Worm (Caenorhabditis elegans) whole organism, L4 larva: Measurements from ENCODE around the gene sre-27.

ENCODE experiments used
- F26F4.8 ChIP-seq: fragments of 200-800 bp; sonication (Bioruptor generic); conservative IDR thresholded peaks from 2 replicates; pipeline ENCODE4 v1.3.6; 2022; ENCODE audit warnings: missing genetic modification characterization, missing compliant biosample characterization
- F49E8.2 ChIP-seq: sonication (generic microtip); optimal IDR thresholded peaks from 2 replicates; lab custom pipeline; 2016; ENCODE audit warnings: missing compliant biosample characterization, mild to moderate bottlenecking, missing genetic modification characterization, borderline replicate concordance
- T20F7.1 ChIP-seq: fragments of 200-800 bp; sonication (Bioruptor generic); optimal IDR thresholded peaks from 2 replicates; lab custom pipeline; 2018; ENCODE audit warnings: mild to moderate bottlenecking, missing genetic modification characterization, missing compliant biosample characterization
- T26A8.4 ChIP-seq: fragments of 200-800 bp; sonication (Bioruptor generic); IDR thresholded peaks from 2 replicates; pipeline ENCODE4 v1.3.6; 2022; ENCODE audit warnings: missing genetic modification characterization, missing compliant biosample characterization
- Y105C5A.15 ChIP-seq: fragments of 200-800 bp; sonication (Bioruptor generic); IDR thresholded peaks from 2 replicates; pipeline ENCODE4 v1.3.6; 2022; ENCODE audit warnings: missing genetic modification characterization, missing compliant biosample characterization
- Y48G9A.11 ChIP-seq: fragments of 200-800 bp; sonication (Bioruptor generic); IDR thresholded peaks from 2 replicates; pipeline ENCODE4 v1.3.6; 2022; ENCODE audit warnings: missing genetic modification reagents, missing genetic modification characterization, missing compliant biosample characterization
- Y5F2A.4 ChIP-seq: fragments of 200-800 bp; sonication (Bioruptor generic); optimal IDR thresholded peaks from 2 replicates; lab custom pipeline; 2018; ENCODE audit warnings: mild to moderate bottlenecking, missing genetic modification characterization, missing compliant biosample characterization
- aha-1 ChIP-seq: fragments of 150-350 bp; peaks from one replicate; lab custom pipeline; 2014; ENCODE audit warnings: missing biosample characterization, missing genetic modification characterization
- attf-4 ChIP-seq: sonication (generic microtip); optimal IDR thresholded peaks from 3 replicates; lab custom pipeline; 2017; ENCODE audit warnings: missing biosample characterization, missing genetic modification characterization
- ceh-62 ChIP-seq: sonication (generic microtip); optimal IDR thresholded peaks from 2 replicates; lab custom pipeline; 2017; ENCODE audit warnings: missing biosample characterization, missing genetic modification characterization
- ceh-82 ChIP-seq: sonication (generic microtip); optimal IDR thresholded peaks from 2 replicates; lab custom pipeline; 2017; ENCODE audit warnings: missing biosample characterization, missing genetic modification characterization
- dpl-1 ChIP-seq: fragments of 150-350 bp; optimal IDR thresholded peaks from 2 replicates; lab custom pipeline; 2014; ENCODE audit warnings: missing biosample characterization, missing genetic modification reagents, missing genetic modification characterization
- egl-27 ChIP-seq: sonication (generic microtip); optimal IDR thresholded peaks from 3 replicates; lab custom pipeline; 2017; ENCODE audit warnings: missing biosample characterization, missing genetic modification reagents, missing genetic modification characterization
- egl-43 ChIP-seq: fragments of 200-800 bp; sonication (Bioruptor generic); IDR thresholded peaks from 2 replicates; pipeline ENCODE4 v1.3.6; 2022; ENCODE audit warnings: missing genetic modification reagents, missing genetic modification characterization, missing compliant biosample characterization
- gei-8 ChIP-seq: fragments of 200-800 bp; sonication (Bioruptor generic); optimal IDR thresholded peaks from 2 replicates; lab custom pipeline; 2018; ENCODE audit warnings: mild to moderate bottlenecking, missing genetic modification characterization, missing compliant biosample characterization
- jun-1 ChIP-seq: fragments of 150-350 bp; optimal IDR thresholded peaks from 2 replicates; lab custom pipeline; 2014; ENCODE audit warnings: missing biosample characterization, missing genetic modification reagents, missing genetic modification characterization
- lin-1 ChIP-seq: fragments of 200-800 bp; sonication (Bioruptor generic); IDR thresholded peaks from 2 replicates; pipeline ENCODE4 v1.3.6; 2022; ENCODE audit warnings: missing genetic modification reagents, missing genetic modification characterization, missing compliant biosample characterization
- lin-13 ChIP-seq: fragments of 150-350 bp; optimal IDR thresholded peaks from 2 replicates; lab custom pipeline; 2014; ENCODE audit warnings: missing biosample characterization, missing genetic modification reagents, missing genetic modification characterization
- lin-38 ChIP-seq: fragments of 200-800 bp; sonication (Bioruptor generic); IDR thresholded peaks from 2 replicates; pipeline ENCODE4 v1.3.6; 2022; ENCODE audit warnings: missing genetic modification reagents, missing genetic modification characterization, missing compliant biosample characterization
- madf-5 ChIP-seq, 2 experiments: fragments of 200-800 bp; sonication (Bioruptor generic); IDR thresholded peaks; 2 replicates each; pipeline ENCODE4 v1.3.6; 2022; ENCODE audit warnings: missing compliant biosample characterization in 2 of 2, missing genetic modification characterization in 2 of 2
- madf-9 ChIP-seq: fragments of 200-800 bp; sonication (Bioruptor generic); conservative IDR thresholded peaks from 2 replicates; pipeline ENCODE4 v1.3.6; 2022; ENCODE audit warnings: missing genetic modification reagents, missing genetic modification characterization, missing compliant biosample characterization
- mdt-29 ChIP-seq: fragments of 200-800 bp; sonication (Bioruptor generic); IDR thresholded peaks from 2 replicates; pipeline ENCODE4 v1.3.6; 2022; ENCODE audit warnings: missing genetic modification reagents, missing genetic modification characterization, missing compliant biosample characterization
- mep-1 ChIP-seq: fragments of 150-350 bp; sonication (generic microtip); optimal IDR thresholded peaks from 3 replicates; lab custom pipeline; 2014; ENCODE audit warnings: missing biosample characterization, missing genetic modification characterization
- mes-2 ChIP-seq: sonication (generic microtip); optimal IDR thresholded peaks from 2 replicates; lab custom pipeline; 2016; ENCODE audit warnings: missing genotype, mild to moderate bottlenecking, missing genetic modification characterization, missing compliant biosample characterization; ENCODE audit not compliant: poor library complexity, severe bottlenecking
- mxl-2 ChIP-seq: fragments of 200-800 bp; sonication (Bioruptor generic); conservative IDR thresholded peaks from 2 replicates; pipeline ENCODE4 v1.3.6; 2022; ENCODE audit warnings: missing genetic modification reagents, missing genetic modification characterization, missing compliant biosample characterization
- nhr-10 ChIP-seq: fragments of 150-350 bp; optimal IDR thresholded peaks from 2 replicates; lab custom pipeline; 2014; ENCODE audit warnings: missing biosample characterization, missing genetic modification characterization
- nhr-11 ChIP-seq: fragments of 150-350 bp; optimal IDR thresholded peaks from 2 replicates; lab custom pipeline; 2014; ENCODE audit warnings: missing biosample characterization, missing genetic modification characterization
- nhr-237 ChIP-seq: sonication (generic microtip); optimal IDR thresholded peaks from 2 replicates; lab custom pipeline; 2017; ENCODE audit warnings: missing biosample characterization, missing genetic modification characterization
- nhr-25 ChIP-seq: sonication (generic microtip); optimal IDR thresholded peaks from 2 replicates; lab custom pipeline; 2017; ENCODE audit warnings: missing genetic modification characterization, mild to moderate bottlenecking, missing compliant biosample characterization, antibody characterized with exemption, moderate library complexity, borderline replicate concordance; ENCODE audit not compliant: insufficient read depth
- nhr-28 ChIP-seq: fragments of 150-350 bp; optimal IDR thresholded peaks from 2 replicates; lab custom pipeline; 2014; ENCODE audit warnings: missing biosample characterization, missing genetic modification characterization
- nhr-48 ChIP-seq: sonication (generic microtip); optimal IDR thresholded peaks from 2 replicates; lab custom pipeline; 2016; ENCODE audit warnings: mild to moderate bottlenecking, missing genetic modification characterization, missing compliant biosample characterization
- nhr-76 ChIP-seq: fragments of 150-350 bp; optimal IDR thresholded peaks from 2 replicates; lab custom pipeline; 2014; ENCODE audit warnings: missing biosample characterization, missing genetic modification characterization
- rbr-2 ChIP-seq: sonication (generic microtip); optimal IDR thresholded peaks from 2 replicates; lab custom pipeline; 2016; ENCODE audit warnings: missing genotype, missing genetic modification characterization, missing compliant biosample characterization
- set-16 ChIP-seq: fragments of 200-800 bp; sonication (Bioruptor generic); IDR thresholded peaks from 2 replicates; pipeline ENCODE4 v1.3.6; 2022; ENCODE audit warnings: missing genetic modification reagents, missing genetic modification characterization, missing compliant biosample characterization
- spr-1 ChIP-seq: sonication (generic microtip); optimal IDR thresholded peaks from 2 replicates; lab custom pipeline; 2016; ENCODE audit warnings: mild to moderate bottlenecking, missing genetic modification characterization, missing compliant biosample characterization
- spr-3 ChIP-seq: fragments of 200-800 bp; sonication (Bioruptor generic); optimal IDR thresholded peaks from 2 replicates; lab custom pipeline; 2018; ENCODE audit warnings: mild to moderate bottlenecking, missing genetic modification characterization, missing compliant biosample characterization
- tag-97 ChIP-seq: fragments of 200-800 bp; sonication (Bioruptor generic); IDR thresholded peaks from 2 replicates; pipeline ENCODE4 v1.3.6; 2022; ENCODE audit warnings: missing genetic modification characterization, missing compliant biosample characterization
- zip-11 ChIP-seq: fragments of 200-800 bp; sonication (Bioruptor generic); IDR thresholded peaks from 2 replicates; pipeline ENCODE4 v1.3.6; 2022; ENCODE audit warnings: missing genetic modification characterization, missing compliant biosample characterization
- zip-2 ChIP-seq: fragments of 150-350 bp; optimal IDR thresholded peaks from 2 replicates; lab custom pipeline; 2014; ENCODE audit warnings: missing biosample characterization, missing genetic modification characterization

Gene sre-27

ce11 chrII:12417514-12417913 is at the start of gene sre-27:
Gene sre-27, minus strand, starts transcription at chrII:12417614.
- TF ChIP-seq ceh-62 (tag; lab: Kevin White, UChicago) (no peak), madf-9 (GFP tag; lab: Robert Waterston, UW) (no peak), spr-3 (GFP tag; lab: Kevin White, UChicago) (no peak), nhr-237 (tag; lab: Kevin White, UChicago) (no peak), nhr-28 (tag; lab: Kevin White, UChicago) (no peak), nhr-25 (tag; lab: Kevin White, UChicago) (no peak), zip-2 (tag; lab: Kevin White, UChicago) (no peak), lin-1 (GFP tag; lab: Robert Waterston, UW) (no peak), rbr-2 (tag; lab: Kevin White, UChicago) (no peak), mdt-29 (no peak), egl-27 (tag; lab: Kevin White, UChicago) (no peak), aha-1 (no peak)

ce11 chrII:12467047-12467446 is 49.6 kb upstream of the sre-27 start, which contains the start of gene srg-16:
Gene srg-16, plus strand, starts transcription at chrII:12467133.
- TF ChIP-seq F26F4.8: 0 out of 2 replicates have a peak, but pooled peaks have one; percentile 7
- no peak for TF ChIP-seq ceh-82 (tag; lab: Kevin White, UChicago)
- TF ChIP-seq spr-1 (tag; lab: Kevin White, UChicago): no peak
- no peak for TF ChIP-seq lin-38
- TF ChIP-seq, all 104 proteins: peak for 1

DNA sequence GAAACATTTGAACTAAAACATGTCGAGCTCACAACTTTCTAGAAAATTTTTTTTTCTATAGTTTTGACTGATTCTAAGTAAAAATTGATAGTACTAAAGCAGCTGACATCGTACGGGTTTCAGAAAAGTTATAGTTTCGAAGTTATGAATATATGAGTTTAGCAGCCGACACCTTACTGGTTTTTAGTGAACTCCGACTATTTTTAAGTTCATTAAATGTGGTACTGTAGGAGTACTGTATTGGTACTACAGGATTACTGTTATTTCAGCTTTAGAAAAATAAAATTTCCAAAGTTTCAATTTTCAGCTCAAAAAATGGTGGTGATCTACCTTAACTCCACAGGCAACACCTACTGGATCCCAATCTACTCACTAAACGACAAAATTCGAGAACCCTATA is 48.1 kb upstream of the sre-27 start, which contains the start of gene sre-37:
sre-37 (plus strand) TSS at position 301 of the 400 bp plus-strand sequence.
- TF ChIP-seq mep-1 (tag; lab: Kevin White, UChicago) (no peak), ceh-82 (tag; lab: Kevin White, UChicago) (no peak), F49E8.2 (tag; lab: Kevin White, UChicago) (no peak), nhr-25 (tag; lab: Kevin White, UChicago) (no peak), set-16 (GFP tag; lab: Robert Waterston, UW) (no peak), mes-2 (no peak), spr-3 (GFP tag; lab: Kevin White, UChicago) (no peak), Y48G9A.11 (GFP tag; lab: Robert Waterston, UW) (no peak), Y105C5A.15 (no peak), egl-43 (GFP tag; lab: Robert Waterston, UW) (no peak), T20F7.1 (no peak), nhr-76 (tag; lab: Kevin White, UChicago) (no peak), dpl-1 (GFP tag; lab: Kevin White, UChicago) (no peak), mxl-2 (GFP tag; lab: Robert Waterston, UW) (no peak), jun-1 (no peak), Y5F2A.4 (GFP tag; lab: Kevin White, UChicago) (no peak), nhr-11 (tag; lab: Kevin White, UChicago) (no peak), attf-4 (no peak), tag-97 (GFP tag; lab: Robert Waterston, UW) (no peak)

DNA sequence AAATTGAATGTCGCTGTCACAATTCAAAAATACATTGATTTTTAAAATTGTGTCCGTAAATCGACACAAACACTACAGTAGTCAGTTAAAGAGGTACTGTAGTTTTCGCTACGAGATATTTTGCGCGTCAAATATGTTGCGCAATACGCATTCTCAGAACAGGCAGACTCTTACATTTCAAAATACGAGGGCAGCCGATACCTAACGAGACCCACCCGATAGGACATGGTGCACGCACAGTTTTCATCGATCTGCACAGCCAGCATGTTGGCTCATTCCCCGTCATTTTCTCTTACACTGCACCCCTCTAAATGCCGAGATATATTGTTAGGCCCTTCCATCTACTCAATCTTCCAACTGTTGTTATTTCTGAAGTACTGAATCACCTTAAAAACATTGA is 44.8 kb upstream of the sre-27 start, which contains the start of gene F15A4.2:
F15A4.2 (plus strand) TSS at position 301 of the 400 bp plus-strand sequence.
- TF ChIP-seq nhr-10 (tag; lab: Kevin White, UChicago) (no peak), madf-5 (GFP tag; IDR thresholded peaks at IDR 0.05; lab: Robert Waterston, UW) (no peak), Y105C5A.15 (no peak), nhr-48 (tag; lab: Kevin White, UChicago) (no peak), zip-11 (GFP tag; lab: Robert Waterston, UW) (no peak), lin-13 (GFP tag; lab: Kevin White, UChicago) (no peak), nhr-237 (tag; lab: Kevin White, UChicago) (no peak), T26A8.4 (GFP tag; lab: Robert Waterston, UW) (no peak), jun-1 (no peak), F26F4.8 (no peak), gei-8 (GFP tag; lab: Kevin White, UChicago) (no peak)
- TF ChIP-seq, all 104 proteins: peak for 0
